Worm (Caenorhabditis elegans) whole organism, L2 larva: ENCODE results near the gene F01G10.9.

Experiments used
- F13H6.1 ChIP-seq: sonication (generic microtip); optimal IDR thresholded peaks from 2 replicates; lab custom pipeline; 2016; ENCODE audit warnings: missing genetic modification characterization, missing compliant biosample characterization
- Y55F3AM.14 ChIP-seq: fragments of 200-800 bp; sonication (Bioruptor generic); optimal IDR thresholded peaks from 2 replicates; lab custom pipeline; 2018; ENCODE audit warnings: mild to moderate bottlenecking, missing genetic modification characterization, missing compliant biosample characterization
- ama-1 ChIP-seq: fragments of 150-350 bp; optimal IDR thresholded peaks from 2 replicates; lab custom pipeline; 2018; ENCODE audit warnings: inconsistent platforms
- lin-13 ChIP-seq: fragments of 150-350 bp; optimal IDR thresholded peaks from 2 replicates; lab custom pipeline; 2014; ENCODE audit warnings: missing biosample characterization, missing genetic modification reagents, missing genetic modification characterization
- lin-39 ChIP-seq: fragments of 150-350 bp; optimal IDR thresholded peaks from 2 replicates; lab custom pipeline; 2014; ENCODE audit warnings: missing biosample characterization, missing genetic modification reagents, missing genetic modification characterization
- nhr-11 ChIP-seq: fragments of 150-350 bp; optimal IDR thresholded peaks from 2 replicates; lab custom pipeline; 2014; ENCODE audit warnings: missing biosample characterization, missing genetic modification characterization
- nhr-237 ChIP-seq: fragments of 150-350 bp; optimal IDR thresholded peaks from 2 replicates; lab custom pipeline; 2014; ENCODE audit warnings: missing biosample characterization, missing genetic modification characterization
- nhr-77 ChIP-seq: fragments of 150-350 bp; optimal IDR thresholded peaks from 2 replicates; lab custom pipeline; 2014; ENCODE audit warnings: missing biosample characterization, missing genetic modification characterization
- skn-1 ChIP-seq: sonication (generic microtip); optimal IDR thresholded peaks from 2 replicates; lab custom pipeline; 2017; ENCODE audit warnings: missing biosample characterization, missing genetic modification characterization
- snpc-4 ChIP-seq: fragments of 150-350 bp; optimal IDR thresholded peaks from 2 replicates; lab custom pipeline; 2014; ENCODE audit warnings: missing biosample characterization, missing genetic modification characterization
- unc-39 ChIP-seq: fragments of 150-350 bp; optimal IDR thresholded peaks from 2 replicates; lab custom pipeline; 2014; ENCODE audit warnings: missing biosample characterization, missing genetic modification characterization
- unc-62 ChIP-seq: fragments of 150-350 bp; optimal IDR thresholded peaks from 2 replicates; lab custom pipeline; 2014; ENCODE audit warnings: missing biosample characterization, missing genetic modification reagents, missing genetic modification characterization
- zag-1 ChIP-seq: fragments of 150-350 bp; optimal IDR thresholded peaks from 2 replicates; lab custom pipeline; 2014; ENCODE audit warnings: missing biosample characterization, missing genetic modification characterization

- no peak for TF ChIP-seq zag-1 (tag; lab: Kevin White, UChicago)
- no peak for TF ChIP-seq lin-39
- no peak for TF ChIP-seq nhr-11
- no peak for TF ChIP-seq lin-13
- no peak for TF ChIP-seq unc-62 (GFP tag; lab: Kevin White, UChicago)
- no peak for TF ChIP-seq nhr-77
- TF ChIP-seq skn-1 (tag; lab: Kevin White, UChicago), result no peak
- no peak for TF ChIP-seq unc-39 (tag; lab: Kevin White, UChicago)
- TF ChIP-seq snpc-4, result no peak
- TF ChIP-seq nhr-237, result no peak
- no peak for TF ChIP-seq ama-1 (lab: Kevin White, UChicago)
- no peak for TF ChIP-seq F13H6.1 (tag; lab: Kevin White, UChicago)
- no peak for TF ChIP-seq Y55F3AM.14
Observed at ce11 chrIV:10214811-10215210, 44.6 kb downstream of the F01G10.9 start, which contains the start of gene abt-1.
